Fruit fly (Drosophila melanogaster) whole organism, embryonic: ENCODE data around the gene spirit.
A peak's percentile ranks its signal among the peaks of the same experiment; 100 is the strongest.

ENCODE experiments used
- B-H1 ChIP-seq: fragments of 200-800 bp; sonication (Bioruptor generic); IDR thresholded peaks from 3 replicates; pipeline ENCODE4 v1.3.6; 2022; ENCODE audit warnings: missing biosample characterization, missing genetic modification characterization
- CG1024 ChIP-seq: fragments of 200-800 bp; sonication (Bioruptor generic); IDR thresholded peaks from 2 replicates; pipeline ENCODE4 v1.3.6; 2022; ENCODE audit warnings: missing biosample characterization, missing genetic modification characterization
- CG10462 ChIP-seq: fragments of 200-800 bp; sonication (Bioruptor generic); optimal IDR thresholded peaks from 2 replicates; lab custom pipeline; 2016; ENCODE audit warnings: missing biosample characterization, missing genetic modification characterization
- CG11085 ChIP-seq: fragments of 200-800 bp; sonication (Bioruptor generic); IDR thresholded peaks from 2 replicates; pipeline ENCODE4 v1.3.6; 2022; ENCODE audit warnings: missing biosample characterization, missing genetic modification characterization
- CG11456 ChIP-seq: fragments of 200-800 bp; sonication (Bioruptor generic); IDR thresholded peaks from 3 replicates; pipeline ENCODE4 v1.3.6; 2022; ENCODE audit warnings: missing biosample characterization, missing genetic modification characterization
- CG1233 ChIP-seq: fragments of 200-800 bp; sonication (Bioruptor generic); optimal IDR thresholded peaks from 4 replicates; lab custom pipeline; 2018; ENCODE audit warnings: missing biosample characterization, mild to moderate bottlenecking, missing genetic modification characterization
- CG12391 ChIP-seq: fragments of 200-800 bp; sonication (Bioruptor generic); optimal IDR thresholded peaks from 3 replicates; lab custom pipeline; 2018; ENCODE audit warnings: missing biosample characterization, mild to moderate bottlenecking, missing genetic modification characterization, moderate library complexity
- CG12769 ChIP-seq: fragments of 200-800 bp; sonication (Bioruptor generic); optimal IDR thresholded peaks from 2 replicates; lab custom pipeline; 2019; ENCODE audit warnings: missing biosample characterization, mild to moderate bottlenecking, missing genetic modification characterization, moderate library complexity
- CG14014 ChIP-seq: fragments of 200-800 bp; sonication (Bioruptor generic); IDR thresholded peaks from 2 replicates; pipeline ENCODE4 v1.3.6; 2022; ENCODE audit warnings: missing biosample characterization, missing genetic modification characterization
- CG15011 ChIP-seq: fragments of 200-800 bp; sonication (Bioruptor generic); optimal IDR thresholded peaks from 3 replicates; lab custom pipeline; 2018; ENCODE audit warnings: missing biosample characterization, mild to moderate bottlenecking, missing genetic modification characterization
- CG15269 ChIP-seq: fragments of 200-800 bp; sonication (Bioruptor generic); optimal IDR thresholded peaks from 2 replicates; lab custom pipeline; 2018; ENCODE audit warnings: missing biosample characterization, mild to moderate bottlenecking, missing genetic modification characterization, moderate library complexity
- CG1529 ChIP-seq: fragments of 200-800 bp; sonication (Bioruptor generic); optimal IDR thresholded peaks from 3 replicates; lab custom pipeline; 2018; ENCODE audit warnings: missing biosample characterization, missing genetic modification characterization
- CG1647 ChIP-seq: fragments of 200-800 bp; sonication (Bioruptor generic); optimal IDR thresholded peaks from 3 replicates; lab custom pipeline; 2016; ENCODE audit warnings: missing biosample characterization, missing genetic modification characterization
- CG16813 ChIP-seq: fragments of 200-800 bp; sonication (Bioruptor generic); IDR thresholded peaks from 3 replicates; pipeline ENCODE4 v1.3.6; 2022; ENCODE audit warnings: missing biosample characterization, missing genetic modification characterization; ENCODE audit not compliant: partially characterized antibody
- CG2889 ChIP-seq: fragments of 200-800 bp; sonication (Bioruptor generic); IDR thresholded peaks from 3 replicates; pipeline ENCODE4 v1.3.6; 2022; ENCODE audit warnings: missing biosample characterization, missing genetic modification characterization
- CG31388 ChIP-seq: fragments of 200-800 bp; sonication (Bioruptor generic); optimal IDR thresholded peaks from 2 replicates; lab custom pipeline; 2016; ENCODE audit warnings: missing biosample characterization, missing genetic modification characterization
- CG3281 ChIP-seq: fragments of 200-800 bp; sonication (Bioruptor generic); optimal IDR thresholded peaks from 3 replicates; lab custom pipeline; 2017; ENCODE audit warnings: missing biosample characterization, mild to moderate bottlenecking, missing genetic modification characterization
- CG33213 ChIP-seq: fragments of 200-800 bp; sonication (Bioruptor generic); optimal IDR thresholded peaks from 3 replicates; lab custom pipeline; 2016; ENCODE audit warnings: missing biosample characterization, missing genetic modification characterization
- CG34376 ChIP-seq: fragments of 200-800 bp; sonication (Bioruptor generic); optimal IDR thresholded peaks from 2 replicates; lab custom pipeline; 2018; ENCODE audit warnings: missing biosample characterization, mild to moderate bottlenecking, missing genetic modification characterization
- CG34422 ChIP-seq: fragments of 200-800 bp; sonication (Bioruptor generic); IDR thresholded peaks from 3 replicates; pipeline ENCODE4 v1.3.6; 2022; ENCODE audit warnings: missing biosample characterization, missing genetic modification characterization
- CG5245 ChIP-seq: fragments of 200-800 bp; sonication (Bioruptor generic); optimal IDR thresholded peaks from 3 replicates; lab custom pipeline; 2016; ENCODE audit warnings: missing biosample characterization, missing genetic modification characterization
- CG6272 ChIP-seq: fragments of 200-800 bp; sonication (Bioruptor generic); IDR thresholded peaks from 2 replicates; pipeline ENCODE4 v1.3.6; 2022; ENCODE audit warnings: missing biosample characterization, missing genetic modification characterization
- CG8281 ChIP-seq: fragments of 200-800 bp; sonication (Bioruptor generic); optimal IDR thresholded peaks from 2 replicates; lab custom pipeline; 2018; ENCODE audit warnings: missing biosample characterization, mild to moderate bottlenecking, missing genetic modification characterization, moderate library complexity
- CG8359 ChIP-seq: fragments of 200-800 bp; sonication (Bioruptor generic); optimal IDR thresholded peaks from 2 replicates; lab custom pipeline; 2017; ENCODE audit warnings: missing biosample characterization, mild to moderate bottlenecking, missing genetic modification characterization, borderline replicate concordance
- Dbx ChIP-seq: fragments of 200-800 bp; sonication (Bioruptor generic); IDR thresholded peaks from 3 replicates; pipeline ENCODE4 v1.3.6; 2022; ENCODE audit warnings: missing biosample characterization, missing genetic modification characterization
- Fer1 ChIP-seq: fragments of 200-800 bp; sonication (Bioruptor generic); optimal IDR thresholded peaks from 2 replicates; lab custom pipeline; 2017; ENCODE audit warnings: missing biosample characterization, mild to moderate bottlenecking, missing genetic modification characterization
- Fer3 ChIP-seq: fragments of 200-800 bp; sonication (Bioruptor generic); optimal IDR thresholded peaks from 2 replicates; lab custom pipeline; 2018; ENCODE audit warnings: missing biosample characterization, mild to moderate bottlenecking, missing genetic modification characterization, moderate library complexity
- HLHmδ ChIP-seq: fragments of 200-800 bp; sonication (Bioruptor generic); optimal IDR thresholded peaks from 2 replicates; lab custom pipeline; 2018; ENCODE audit warnings: missing biosample characterization, mild to moderate bottlenecking, missing genetic modification characterization, moderate library complexity
- Hand ChIP-seq: fragments of 200-800 bp; sonication (Bioruptor generic); optimal IDR thresholded peaks from 2 replicates; lab custom pipeline; 2017; ENCODE audit warnings: mild to moderate bottlenecking, missing biosample characterization, missing genetic modification reagents, missing genetic modification characterization
- Hsf ChIP-seq: fragments of 200-800 bp; sonication (Bioruptor generic); optimal IDR thresholded peaks from 3 replicates; lab custom pipeline; 2016; ENCODE audit warnings: missing biosample characterization, missing genetic modification characterization
- Jarid2 ChIP-seq: fragments of 200-800 bp; sonication (Bioruptor generic); optimal IDR thresholded peaks from 3 replicates; lab custom pipeline; 2017; ENCODE audit warnings: mild to moderate bottlenecking, missing biosample characterization, missing genetic modification reagents, missing genetic modification characterization
- Lpt ChIP-seq: fragments of >200 bp; optimal IDR thresholded peaks from 2 replicates; lab custom pipeline; 2018; ENCODE audit warnings: missing biosample characterization, missing genetic modification characterization
- MESR4 ChIP-seq: fragments of 200-800 bp; sonication (Bioruptor generic); optimal IDR thresholded peaks from 2 replicates; lab custom pipeline; 2018; ENCODE audit warnings: missing biosample characterization, mild to moderate bottlenecking, missing genetic modification characterization, moderate library complexity
- Mad ChIP-seq: fragments of 200-800 bp; sonication (Bioruptor generic); optimal IDR thresholded peaks from 2 replicates; lab custom pipeline; 2016; ENCODE audit warnings: missing biosample characterization, missing genetic modification characterization
- Neu2 ChIP-seq: fragments of 200-800 bp; sonication (Bioruptor generic); optimal IDR thresholded peaks from 3 replicates; lab custom pipeline; 2016; ENCODE audit warnings: missing biosample characterization, missing genetic modification characterization, borderline replicate concordance
- Ravus ChIP-seq: fragments of 200-800 bp; sonication (Bioruptor generic); IDR thresholded peaks from 2 replicates; pipeline ENCODE4 v1.3.6; 2022; ENCODE audit warnings: missing biosample characterization, missing genetic modification characterization
- Sox100B ChIP-seq: fragments of 200-800 bp; sonication (Bioruptor generic); optimal IDR thresholded peaks from 3 replicates; lab custom pipeline; 2018; ENCODE audit warnings: missing biosample characterization, mild to moderate bottlenecking, missing genetic modification characterization
- Trl ChIP-seq, 3 experiments: fragments of >200 bp in 2 of 3; fragments of 200-800 bp in 1 of 3; sonication (Bioruptor generic) in 1 of 3; optimal IDR thresholded peaks; 2 replicates in 1 of 3; 3 replicates in 2 of 3; lab custom pipeline; 2016 to 2017; ENCODE audit warnings: missing biosample characterization in 1 of 3, missing genetic modification characterization in 1 of 3
- amos ChIP-seq: fragments of 200-800 bp; sonication (Bioruptor generic); IDR thresholded peaks from 2 replicates; pipeline ENCODE4 v1.3.6; 2022; ENCODE audit warnings: missing biosample characterization, missing genetic modification characterization; ENCODE audit not compliant: partially characterized antibody
- az2 ChIP-seq: fragments of 200-800 bp; sonication (Bioruptor generic); optimal IDR thresholded peaks from 3 replicates; lab custom pipeline; 2016; ENCODE audit warnings: missing biosample characterization, missing genetic modification characterization
- emc ChIP-seq: fragments of 200-800 bp; sonication (Bioruptor generic); optimal IDR thresholded peaks from 2 replicates; lab custom pipeline; 2016; ENCODE audit warnings: missing biosample characterization, missing genetic modification characterization
- fd64A ChIP-seq: fragments of 200-800 bp; sonication (Bioruptor generic); optimal IDR thresholded peaks from 3 replicates; lab custom pipeline; 2018; ENCODE audit warnings: missing biosample characterization, mild to moderate bottlenecking, missing genetic modification characterization
- gt ChIP-seq: fragments of 200-800 bp; sonication (Bioruptor generic); IDR thresholded peaks from 2 replicates; pipeline ENCODE4 v1.3.6; 2022; ENCODE audit warnings: missing biosample characterization, missing genetic modification characterization
- hkb ChIP-seq, 2 experiments: fragments of 200-800 bp in 1 of 2; fragments of >200 bp in 1 of 2; sonication (Bioruptor generic) in 1 of 2; IDR thresholded peaks in 1 of 2; optimal IDR thresholded peaks in 1 of 2; 2 replicates each; pipeline versions ENCODE4 v1.3.6 to Lab custom; 2017 to 2022; ENCODE audit warnings: missing biosample characterization in 1 of 2, missing genetic modification characterization in 1 of 2
- ind ChIP-seq: fragments of 200-800 bp; sonication (Bioruptor generic); optimal IDR thresholded peaks from 3 replicates; lab custom pipeline; 2016; ENCODE audit warnings: missing biosample characterization, missing genetic modification characterization
- nau ChIP-seq: fragments of 200-800 bp; sonication (Bioruptor generic); optimal IDR thresholded peaks from 3 replicates; lab custom pipeline; 2017; ENCODE audit warnings: missing biosample characterization, mild to moderate bottlenecking, missing genetic modification characterization, missing genetic modification reagents
- peb ChIP-seq: fragments of 200-800 bp; sonication (Bioruptor generic); IDR thresholded peaks from 2 replicates; pipeline ENCODE4 v1.3.6; 2022; ENCODE audit warnings: missing biosample characterization, missing genetic modification characterization
- phol ChIP-seq: fragments of 200-800 bp; sonication (Bioruptor generic); optimal IDR thresholded peaks from 3 replicates; lab custom pipeline; 2018; ENCODE audit warnings: missing biosample characterization, mild to moderate bottlenecking, missing genetic modification characterization, moderate library complexity
- sens-2 ChIP-seq: fragments of 200-800 bp; sonication (Bioruptor generic); IDR thresholded peaks from 2 replicates; pipeline ENCODE4 v1.3.6; 2022; ENCODE audit warnings: missing biosample characterization, missing genetic modification characterization
- slbo ChIP-seq: fragments of 200-800 bp; sonication (Bioruptor generic); IDR thresholded peaks from 2 replicates; pipeline ENCODE4 v1.3.6; 2022; ENCODE audit warnings: missing biosample characterization, missing genetic modification characterization

Gene spirit

DNA sequence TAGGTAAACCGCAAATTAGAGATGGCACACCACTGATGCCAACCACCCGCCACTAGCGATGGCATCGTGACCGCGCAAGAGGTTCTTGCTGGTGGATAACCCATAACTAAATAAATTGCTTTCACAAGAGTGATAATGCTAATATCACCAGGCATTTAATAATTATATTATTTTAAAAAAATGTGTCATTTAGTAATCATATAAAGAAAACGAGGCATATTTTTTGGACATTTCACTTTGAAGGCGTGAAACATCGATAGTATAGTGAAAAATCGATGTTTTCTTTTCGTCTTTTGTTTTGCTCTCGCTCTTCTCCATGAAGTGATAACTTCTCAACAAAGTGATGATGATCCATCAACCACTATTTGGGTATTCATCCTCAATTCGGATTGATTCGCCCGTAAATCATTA, 14.6 kb downstream of the spirit start, which contains the start of gene IntS4 (continued):
- TF ChIP-seq CG8359 (GFP tag; lab: Kevin White, UChicago): no peak
- no peak for TF ChIP-seq Neu2 (GFP tag; lab: Kevin White, UChicago)
- peak; percentile 4 for TF ChIP-seq CG5245 (GFP tag; lab: Kevin White, UChicago)
- peak; percentile 49; the same call in 1 of the 2 replicates for TF ChIP-seq CG14014 (GFP tag; lab: Robert Waterston, UW)
- TF ChIP-seq CG10462: peak; percentile 13
- no peak for TF ChIP-seq Ravus (GFP tag; lab: Robert Waterston, UW)
- TF ChIP-seq Sox100B (GFP tag; lab: Kevin White, UChicago): peak; percentile 42
- TF ChIP-seq CG8281: no peak
- no peak for TF ChIP-seq Trl (optimal IDR thresholded peaks at IDR 0.05; lab: Kevin White, UChicago)
- TF ChIP-seq Trl (GFP tag; optimal IDR thresholded peaks at IDR 0.05; lab: Kevin White, UChicago): no peak
- TF ChIP-seq CG1024 (GFP tag; lab: Robert Waterston, UW): peak; percentile 43; the same call in 1 of the 2 replicates
- peak; percentile 55 for TF ChIP-seq Fer3 (tag; lab: Kevin White, UChicago)
- peak; percentile 76 for TF ChIP-seq ind
- TF ChIP-seq HLHmδ (GFP tag; lab: Kevin White, UChicago): no peak
- TF ChIP-seq Hsf (GFP tag; lab: Kevin White, UChicago): peak; percentile 55
- peak; percentile 73 for TF ChIP-seq Fer1 (GFP tag; lab: Kevin White, UChicago)
- no peak for TF ChIP-seq CG12769 (tag; lab: Kevin White, UChicago)
- TF ChIP-seq fd64A: no peak
- no peak for TF ChIP-seq gt (GFP tag; lab: Robert Waterston, UW)
- no peak for TF ChIP-seq hkb (optimal IDR thresholded peaks at IDR 0.05; lab: Kevin White, UChicago)
- TF ChIP-seq hkb (GFP tag; IDR thresholded peaks at IDR 0.05; lab: Robert Waterston, UW): peak; percentile 34; the same call in 1 of the 2 replicates
- TF ChIP-seq CG16813: peak; percentile 96
- peak; percentile 68; the same call in 1 of the 2 replicates for TF ChIP-seq CG11085 (GFP tag; lab: Robert Waterston, UW)
- peak; percentile 58 for TF ChIP-seq CG3281 (GFP tag; lab: Kevin White, UChicago)
- TF ChIP-seq Jarid2 (GFP tag; lab: Kevin White, UChicago): no peak
- TF ChIP-seq Mad (GFP tag; lab: Kevin White, UChicago): peak; percentile 46
- peak; percentile 3 for TF ChIP-seq CG1647 (GFP tag; lab: Kevin White, UChicago)
- no peak for TF ChIP-seq nau
- no peak for TF ChIP-seq MESR4 (GFP tag; lab: Kevin White, UChicago)
- no peak for TF ChIP-seq CG1233 (GFP tag; lab: Kevin White, UChicago)
- TF ChIP-seq emc (GFP tag; lab: Kevin White, UChicago): no peak
- TF ChIP-seq peb (GFP tag; lab: Robert Waterston, UW): no peak
- TF ChIP-seq CG34422 (GFP tag; lab: Robert Waterston, UW): peak; percentile 41; the same call in 1 of the 3 replicates
- no peak for TF ChIP-seq B-H1 (GFP tag; lab: Robert Waterston, UW)
- peak; percentile 29 for TF ChIP-seq CG34376 (GFP tag; lab: Kevin White, UChicago)
- TF ChIP-seq Lpt (GFP tag; lab: Kevin White, UChicago): no peak
- TF ChIP-seq CG11456 (GFP tag; lab: Robert Waterston, UW): peak; percentile 75; the same call in 2 of the 3 replicates
- no peak for TF ChIP-seq CG2889 (GFP tag; lab: Robert Waterston, UW)
- TF ChIP-seq sens-2 (GFP tag; lab: Robert Waterston, UW): no peak
- TF ChIP-seq CG1529 (GFP tag; lab: Kevin White, UChicago): no peak
- TF ChIP-seq Hand (GFP tag; lab: Kevin White, UChicago): no peak
- peak; percentile 71 for TF ChIP-seq phol (tag; lab: Kevin White, UChicago)
- peak; percentile 75 for TF ChIP-seq CG6272
- TF ChIP-seq CG15269 (tag; lab: Kevin White, UChicago): no peak
- peak; percentile 59 for TF ChIP-seq az2
- TF ChIP-seq CG15011: peak; percentile 24
- peak; percentile 83; the same call in 1 of the 2 replicates for TF ChIP-seq slbo (GFP tag; lab: Robert Waterston, UW)
- no peak for TF ChIP-seq CG31388 (GFP tag; lab: Kevin White, UChicago)
- TF ChIP-seq CG12391 (tag; lab: Kevin White, UChicago): peak; percentile 75
- peak; percentile 74 for TF ChIP-seq Dbx (GFP tag; lab: Robert Waterston, UW)
- peak; percentile 88 for TF ChIP-seq amos (GFP tag; lab: Robert Waterston, UW)
- TF ChIP-seq CG33213 (GFP tag; lab: Kevin White, UChicago): no peak
